Worm (Caenorhabditis elegans) whole organism, L1 larva: ENCODE data around the gene F58A4.1.

ENCODE experiments used
- C16A3.4 ChIP-seq: fragments of 150-350 bp; optimal IDR thresholded peaks from 2 replicates; lab custom pipeline; 2014; ENCODE audit warnings: missing biosample characterization, missing genetic modification characterization
- C34B4.2 ChIP-seq: sonication (generic microtip); optimal IDR thresholded peaks from 2 replicates; lab custom pipeline; 2017; ENCODE audit warnings: mild to moderate bottlenecking, missing genetic modification characterization, missing compliant biosample characterization
- Y116A8C.19 ChIP-seq: sonication (generic microtip); optimal IDR thresholded peaks from 2 replicates; lab custom pipeline; 2016; ENCODE audit warnings: missing compliant biosample characterization, missing genetic modification characterization, borderline replicate concordance
- aha-1 ChIP-seq: fragments of 150-350 bp; optimal IDR thresholded peaks from 2 replicates; lab custom pipeline; 2014; ENCODE audit warnings: missing biosample characterization, missing genetic modification characterization
- alr-1 ChIP-seq: fragments of 200-800 bp; sonication (Bioruptor generic); optimal IDR thresholded peaks from 2 replicates; lab custom pipeline; 2018; ENCODE audit warnings: borderline replicate concordance, mild to moderate bottlenecking, missing genetic modification characterization, missing compliant biosample characterization
- blmp-1 ChIP-seq: fragments of 150-350 bp; optimal IDR thresholded peaks from 2 replicates; lab custom pipeline; 2014; ENCODE audit warnings: missing biosample characterization, missing genetic modification characterization
- ceh-8 ChIP-seq: fragments of 200-800 bp; sonication (Bioruptor generic); optimal IDR thresholded peaks from 2 replicates; lab custom pipeline; 2018; ENCODE audit warnings: mild to moderate bottlenecking, missing genetic modification characterization, moderate library complexity, missing compliant biosample characterization
- ceh-82 ChIP-seq, 3 experiments: fragments of 150-350 bp in 1 of 3; sonication (generic microtip) in 2 of 3; optimal IDR thresholded peaks; 2 replicates each; lab custom pipeline; 2014 to 2017; ENCODE audit warnings: missing biosample characterization in 3 of 3, missing genetic modification characterization in 3 of 3
- ceh-88 ChIP-seq: fragments of 200-800 bp; sonication (Bioruptor generic); IDR thresholded peaks from 2 replicates; pipeline ENCODE4 v1.3.6; 2022; ENCODE audit warnings: missing genetic modification characterization, missing compliant biosample characterization
- ces-1 ChIP-seq: fragments of 150-350 bp; optimal IDR thresholded peaks from 2 replicates; lab custom pipeline; 2014; ENCODE audit warnings: missing biosample characterization, missing genetic modification reagents, missing genetic modification characterization
- dpl-1 ChIP-seq, 3 experiments: fragments of 150-350 bp in 2 of 3; sonication (generic microtip) in 1 of 3; optimal IDR thresholded peaks; 2 replicates each; lab custom pipeline; 2014 to 2017; ENCODE audit warnings: missing biosample characterization in 3 of 3, missing genetic modification characterization in 3 of 3, missing genetic modification reagents in 3 of 3
- efl-1 ChIP-seq, 4 experiments: fragments of 150-350 bp; optimal IDR thresholded peaks in 3 of 4; peaks in 1 of 4; 1 replicate in 1 of 4; 2 replicates in 3 of 4; lab custom pipeline; 2014; ENCODE audit warnings: missing biosample characterization in 2 of 4, missing genetic modification characterization in 2 of 4, missing genetic modification reagents in 2 of 4
- efl-3 ChIP-seq: fragments of 200-800 bp; sonication (Bioruptor generic); optimal IDR thresholded peaks from 2 replicates; lab custom pipeline; 2018; ENCODE audit warnings: mild to moderate bottlenecking, missing genetic modification characterization, missing compliant biosample characterization
- egl-13 ChIP-seq: sonication (generic microtip); optimal IDR thresholded peaks from 2 replicates; lab custom pipeline; 2016; ENCODE audit warnings: missing genotype, missing genetic modification reagents, missing genetic modification characterization, missing compliant biosample characterization
- egl-27 ChIP-seq, 2 experiments: fragments of 150-350 bp in 1 of 2; sonication (generic microtip); optimal IDR thresholded peaks; 3 replicates each; lab custom pipeline; 2017 to 2018; ENCODE audit warnings: missing biosample characterization in 2 of 2, missing genetic modification characterization in 2 of 2, missing genetic modification reagents in 2 of 2
- ets-5 ChIP-seq: fragments of 200-800 bp; sonication (Bioruptor generic); IDR thresholded peaks from 2 replicates; pipeline ENCODE4 v1.3.6; 2022; ENCODE audit warnings: missing genetic modification characterization, missing compliant biosample characterization
- fkh-8 ChIP-seq: sonication (generic microtip); optimal IDR thresholded peaks from 2 replicates; lab custom pipeline; 2016; ENCODE audit warnings: mild to moderate bottlenecking, missing genetic modification characterization, missing compliant biosample characterization
- fos-1 ChIP-seq: fragments of 150-350 bp; optimal IDR thresholded peaks from 2 replicates; lab custom pipeline; 2014; ENCODE audit warnings: missing biosample characterization, missing genetic modification characterization
- grh-1 ChIP-seq: fragments of 200-800 bp; sonication (Bioruptor generic); IDR thresholded peaks from 2 replicates; pipeline ENCODE4 v1.3.6; 2022; ENCODE audit warnings: missing genetic modification reagents, missing genetic modification characterization, missing compliant biosample characterization
- hlh-4 ChIP-seq: sonication (generic microtip); optimal IDR thresholded peaks from 2 replicates; lab custom pipeline; 2016; ENCODE audit warnings: mild to moderate bottlenecking, missing genetic modification characterization, missing compliant biosample characterization
- isw-1 ChIP-seq: fragments of 200-800 bp; sonication (Bioruptor generic); IDR thresholded peaks from 2 replicates; pipeline ENCODE4 v1.3.6; 2022; ENCODE audit warnings: missing genetic modification characterization, missing compliant biosample characterization
- jun-1 ChIP-seq: fragments of 150-350 bp; optimal IDR thresholded peaks from 2 replicates; lab custom pipeline; 2014; ENCODE audit warnings: missing biosample characterization, missing genetic modification reagents, missing genetic modification characterization
- lin-13 ChIP-seq: fragments of 150-350 bp; optimal IDR thresholded peaks from 2 replicates; lab custom pipeline; 2014; ENCODE audit warnings: missing biosample characterization, missing genetic modification reagents, missing genetic modification characterization
- lin-14 ChIP-seq: fragments of 200-800 bp; sonication (Bioruptor generic); optimal IDR thresholded peaks from 2 replicates; lab custom pipeline; 2018; ENCODE audit warnings: mild to moderate bottlenecking, missing genetic modification characterization, moderate library complexity, missing compliant biosample characterization
- lin-35 ChIP-seq, 2 experiments: fragments of 150-350 bp; optimal IDR thresholded peaks; 2 replicates each; lab custom pipeline; 2014; ENCODE audit warnings: missing biosample characterization in 2 of 2, missing genetic modification characterization in 2 of 2, missing genetic modification reagents in 2 of 2
- lin-39 ChIP-seq: fragments of 150-350 bp; optimal IDR thresholded peaks from 2 replicates; lab custom pipeline; 2014; ENCODE audit warnings: missing biosample characterization, missing genetic modification reagents, missing genetic modification characterization
- mef-2 ChIP-seq: fragments of 150-350 bp; optimal IDR thresholded peaks from 2 replicates; lab custom pipeline; 2014; ENCODE audit warnings: missing biosample characterization, missing genetic modification characterization
- mep-1 ChIP-seq: fragments of 150-350 bp; optimal IDR thresholded peaks from 2 replicates; lab custom pipeline; 2014; ENCODE audit warnings: missing biosample characterization, missing genetic modification characterization
- nhr-19 ChIP-seq: fragments of 200-800 bp; sonication (Bioruptor generic); conservative IDR thresholded peaks from 2 replicates; pipeline ENCODE4 v1.3.6; 2022; ENCODE audit warnings: missing genetic modification characterization, missing compliant biosample characterization
- nhr-237 ChIP-seq: fragments of 150-350 bp; optimal IDR thresholded peaks from 2 replicates; lab custom pipeline; 2014; ENCODE audit warnings: missing biosample characterization, missing genetic modification characterization
- nhr-28 ChIP-seq: fragments of 150-350 bp; optimal IDR thresholded peaks from 2 replicates; lab custom pipeline; 2014; ENCODE audit warnings: missing biosample characterization, missing genetic modification characterization
- nhr-47 ChIP-seq: sonication (generic microtip); optimal IDR thresholded peaks from 2 replicates; lab custom pipeline; 2016; ENCODE audit warnings: mild to moderate bottlenecking, missing genetic modification characterization, moderate library complexity, missing compliant biosample characterization
- nhr-77 ChIP-seq: fragments of 150-350 bp; optimal IDR thresholded peaks from 2 replicates; lab custom pipeline; 2014; ENCODE audit warnings: missing biosample characterization, missing genetic modification characterization
- nhr-84 ChIP-seq: sonication (generic microtip); optimal IDR thresholded peaks from 2 replicates; lab custom pipeline; 2017; ENCODE audit warnings: missing biosample characterization, missing genetic modification characterization
- nhr-85 ChIP-seq: sonication (generic microtip); peaks from one replicate; lab custom pipeline; 2016; ENCODE audit warnings: missing genetic modification characterization, inconsistent platforms, missing compliant biosample characterization
- pag-3 ChIP-seq: sonication (generic microtip); optimal IDR thresholded peaks from 2 replicates; lab custom pipeline; 2017; ENCODE audit warnings: missing genetic modification characterization, mild to moderate bottlenecking, missing compliant biosample characterization, antibody characterized with exemption, borderline replicate concordance; ENCODE audit not compliant: insufficient read depth
- rnt-1 ChIP-seq: sonication (generic microtip); optimal IDR thresholded peaks from 2 replicates; lab custom pipeline; 2016; ENCODE audit warnings: mild to moderate bottlenecking, missing genetic modification characterization, moderate library complexity, missing compliant biosample characterization
- skn-1 ChIP-seq: fragments of 150-350 bp; optimal IDR thresholded peaks from 2 replicates; lab custom pipeline; 2014; ENCODE audit warnings: missing biosample characterization, missing genetic modification characterization
- snpc-4 ChIP-seq: fragments of 150-350 bp; optimal IDR thresholded peaks from 2 replicates; lab custom pipeline; 2014; ENCODE audit warnings: missing biosample characterization, missing genetic modification characterization
- snu-23 ChIP-seq: sonication (generic microtip); optimal IDR thresholded peaks from 2 replicates; lab custom pipeline; 2016; ENCODE audit warnings: missing genetic modification characterization, missing compliant biosample characterization
- swsn-7 ChIP-seq: sonication (generic microtip); optimal IDR thresholded peaks from 2 replicates; lab custom pipeline; 2016; ENCODE audit warnings: missing genetic modification characterization, missing compliant biosample characterization
- tbx-2 ChIP-seq: sonication (generic microtip); optimal IDR thresholded peaks from 2 replicates; lab custom pipeline; 2016; ENCODE audit warnings: missing genetic modification characterization, missing compliant biosample characterization
- unc-30 ChIP-seq: sonication (generic microtip); optimal IDR thresholded peaks from 2 replicates; lab custom pipeline; 2017; ENCODE audit warnings: missing biosample characterization, missing genetic modification characterization
- unc-86 ChIP-seq: sonication (generic microtip); optimal IDR thresholded peaks from 2 replicates; lab custom pipeline; 2016; ENCODE audit warnings: missing genetic modification characterization, missing compliant biosample characterization
- xbp-1 ChIP-seq: sonication (generic microtip); optimal IDR thresholded peaks from 2 replicates; lab custom pipeline; 2016; ENCODE audit warnings: missing genetic modification characterization, missing compliant biosample characterization
- zip-4 ChIP-seq: fragments of 200-800 bp; sonication (Bioruptor generic); optimal IDR thresholded peaks from 2 replicates; lab custom pipeline; 2018; ENCODE audit warnings: mild to moderate bottlenecking, missing genetic modification characterization, moderate library complexity, missing compliant biosample characterization
- ztf-4 ChIP-seq: fragments of 150-350 bp; optimal IDR thresholded peaks from 2 replicates; lab custom pipeline; 2014; ENCODE audit warnings: missing biosample characterization, missing genetic modification characterization

The F58A4.1 gene

ce11 chrIII:9617599-9618262, 19.5 kb downstream of the F58A4.1 start:
- peak; percentile 1 for TF ChIP-seq lin-14 (GFP tag; lab: Kevin White, UChicago)
- TF ChIP-seq mep-1, result peak; percentile 17
- no peak for TF ChIP-seq mef-2 (tag; lab: Kevin White, UChicago)
- peak; percentile 67 for TF ChIP-seq nhr-85 (tag; lab: Kevin White, UChicago)
- peak in 1 of 3 experiments; percentile 8 for TF ChIP-seq dpl-1 (GFP tag; optimal IDR thresholded peaks at IDR 0.05; lab: Kevin White, UChicago)
- no peak for TF ChIP-seq pag-3
- no peak for TF ChIP-seq efl-1 (optimal IDR thresholded peaks at IDR 0.05; lab: Kevin White, UChicago)
- peak in 1 of 2 experiments; percentile 16 for TF ChIP-seq efl-1 (GFP tag; optimal IDR thresholded peaks at IDR 0.05 in 1 of 2; lab: Kevin White, UChicago)
- TF ChIP-seq blmp-1 (tag; lab: Kevin White, UChicago), result peak; percentile 13
- TF ChIP-seq Y116A8C.19, result no peak
- no peak for TF ChIP-seq C34B4.2 (tag; lab: Kevin White, UChicago)
- no peak for TF ChIP-seq nhr-47 (tag; lab: Kevin White, UChicago)
- TF ChIP-seq alr-1 (tag; lab: Kevin White, UChicago), result no peak
- TF ChIP-seq efl-3, result no peak
- no peak for TF ChIP-seq rnt-1 (tag; lab: Kevin White, UChicago)

- TF ChIP-seq fkh-8 (tag; lab: Kevin White, UChicago) (peak; percentile 90), nhr-47 (tag; lab: Kevin White, UChicago) (peak; percentile 93), ceh-88 (GFP tag; lab: Robert Waterston, UW) (peak; percentile 77), nhr-77 (peak; percentile 92), mep-1 (peak; percentile 95), swsn-7 (tag; lab: Kevin White, UChicago) (peak; percentile 95), mef-2 (tag; lab: Kevin White, UChicago) (peak; percentile 59), grh-1 (GFP tag; lab: Robert Waterston, UW) (peak; percentile 28), unc-86 (tag; lab: Kevin White, UChicago) (peak; percentile 81), aha-1 (tag; lab: Kevin White, UChicago) (peak; percentile 41), lin-13 (GFP tag; lab: Kevin White, UChicago) (peak; percentile 81), nhr-84 (no peak), ces-1 (GFP tag; lab: Kevin White, UChicago) (no peak), ztf-4 (tag; lab: Kevin White, UChicago) (peak; percentile 92), C16A3.4 (tag; lab: Kevin White, UChicago) (peak; percentile 84), blmp-1 (tag; lab: Kevin White, UChicago) (peak; percentile 81), snpc-4 (tag; lab: Kevin White, UChicago) (peak; percentile 50), ceh-8 (GFP tag; lab: Kevin White, UChicago) (peak; percentile 47), egl-13 (tag; lab: Kevin White, UChicago) (peak; percentile 51), egl-27 (tag; optimal IDR thresholded peaks at IDR 0.05; lab: Kevin White, UChicago) (peak; percentile 67 to 94), lin-39 (peak; percentile 2), efl-1 (optimal IDR thresholded peaks at IDR 0.05; lab: Kevin White, UChicago) (peak; percentile 82 to 88), efl-1 (GFP tag; optimal IDR thresholded peaks at IDR 0.05 in 1 of 2; lab: Kevin White, UChicago) (peak; percentile 60 to 93), nhr-28 (tag; lab: Kevin White, UChicago) (no peak), fos-1 (tag; lab: Kevin White, UChicago) (peak; percentile 58), ets-5 (GFP tag; lab: Robert Waterston, UW) (no peak), ceh-82 (tag; optimal IDR thresholded peaks at IDR 0.05; lab: Kevin White, UChicago) (peak; percentile 51 to 81 (median 70)), zip-4 (GFP tag; lab: Kevin White, UChicago) (peak; percentile 44), tbx-2 (tag; lab: Kevin White, UChicago) (peak; percentile 94), lin-35 (GFP tag; optimal IDR thresholded peaks at IDR 0.05; lab: Kevin White, UChicago) (peak; percentile 69 to 71), isw-1 (GFP tag; lab: Robert Waterston, UW) (peak; percentile 65), nhr-237 (tag; lab: Kevin White, UChicago) (peak; percentile 39), skn-1 (tag; lab: Kevin White, UChicago) (peak; percentile 71), nhr-19 (GFP tag; lab: Robert Waterston, UW) (peak; percentile 88), efl-3 (no peak), jun-1 (tag; lab: Kevin White, UChicago) (peak; percentile 88), snu-23 (GFP tag; lab: Kevin White, UChicago) (peak; percentile 98), xbp-1 (tag; lab: Kevin White, UChicago) (peak; percentile 77), C34B4.2 (tag; lab: Kevin White, UChicago) (no peak), hlh-4 (tag; lab: Kevin White, UChicago) (no peak), unc-30 (tag; lab: Kevin White, UChicago) (no peak)
Measured at ce11 chrIII:9619079-9619761, 21.0 kb downstream of the F58A4.1 start, which contains the start of gene hlh-11. hlh-11 (plus strand) TSS chrIII:9619711.
